Fruit fly (Drosophila melanogaster) whole organism, embryonic: Measurements from ENCODE around the gene Mcad.

Experiments used
- ATbp ChIP-seq: fragments of 200-800 bp; sonication (Bioruptor generic); optimal IDR thresholded peaks from 2 replicates; lab custom pipeline; 2017; ENCODE audit warnings: missing biosample characterization, mild to moderate bottlenecking, missing genetic modification characterization, missing genetic modification reagents
- Aef1 ChIP-seq: fragments of 200-800 bp; sonication (Bioruptor generic); IDR thresholded peaks from 3 replicates; pipeline ENCODE4 v1.3.6; 2022; ENCODE audit warnings: missing biosample characterization, missing genetic modification characterization
- Awh ChIP-seq: fragments of 200-800 bp; sonication (Bioruptor generic); IDR thresholded peaks from 2 replicates; pipeline ENCODE4, ENCODE4 v1.3.6; 2022; ENCODE audit warnings: missing biosample characterization, missing genetic modification characterization
- CG11504 ChIP-seq: fragments of 200-800 bp; sonication (Bioruptor generic); optimal IDR thresholded peaks from 3 replicates; lab custom pipeline; 2019; ENCODE audit warnings: missing biosample characterization, mild to moderate bottlenecking, missing genetic modification characterization, moderate library complexity
- CG13123 ChIP-seq: fragments of 200-800 bp; sonication (Bioruptor generic); optimal IDR thresholded peaks from 2 replicates; lab custom pipeline; 2016; ENCODE audit warnings: missing biosample characterization, missing genetic modification characterization
- CG13775 ChIP-seq: fragments of 200-800 bp; sonication (Bioruptor generic); optimal IDR thresholded peaks from 3 replicates; lab custom pipeline; 2017; ENCODE audit warnings: missing biosample characterization, mild to moderate bottlenecking, missing genetic modification characterization
- CG14860 ChIP-seq: fragments of 200-800 bp; sonication (Bioruptor generic); IDR thresholded peaks from 3 replicates; pipeline ENCODE4 v1.3.6; 2022; ENCODE audit warnings: missing biosample characterization, missing genetic modification characterization; ENCODE audit not compliant: partially characterized antibody
- CG15601 ChIP-seq: fragments of 200-800 bp; sonication (Bioruptor generic); optimal IDR thresholded peaks from 3 replicates; lab custom pipeline; 2019; ENCODE audit warnings: missing biosample characterization, mild to moderate bottlenecking, missing genetic modification characterization, moderate library complexity
- CG1602 ChIP-seq: fragments of 200-800 bp; sonication (Bioruptor generic); optimal IDR thresholded peaks from 3 replicates; lab custom pipeline; 2016; ENCODE audit warnings: missing biosample characterization, missing genetic modification characterization
- CG16863 ChIP-seq: fragments of 200-800 bp; sonication (Bioruptor generic); optimal IDR thresholded peaks from 3 replicates; lab custom pipeline; 2016; ENCODE audit warnings: missing biosample characterization, missing genetic modification characterization
- CG17568 ChIP-seq: fragments of 200-800 bp; sonication (Bioruptor generic); optimal IDR thresholded peaks from 2 replicates; lab custom pipeline; 2018; ENCODE audit warnings: missing biosample characterization, mild to moderate bottlenecking, missing genetic modification characterization, moderate library complexity
- CG1832 ChIP-seq: fragments of 200-800 bp; sonication (Bioruptor generic); optimal IDR thresholded peaks from 2 replicates; lab custom pipeline; 2017; ENCODE audit warnings: missing biosample characterization, mild to moderate bottlenecking, missing genetic modification characterization, inconsistent platforms
- CG2116 ChIP-seq: fragments of 200-800 bp; sonication (Bioruptor generic); optimal IDR thresholded peaks from 3 replicates; lab custom pipeline; 2018; ENCODE audit warnings: missing biosample characterization, mild to moderate bottlenecking, missing genetic modification characterization
- CG2202 ChIP-seq: fragments of 200-800 bp; sonication (Bioruptor generic); optimal IDR thresholded peaks from 2 replicates; lab custom pipeline; 2018; ENCODE audit warnings: missing biosample characterization, mild to moderate bottlenecking, missing genetic modification characterization
- CG31441 ChIP-seq: fragments of 200-800 bp; sonication (Bioruptor generic); IDR thresholded peaks from 2 replicates; pipeline ENCODE4 v1.3.6; 2022; ENCODE audit warnings: missing biosample characterization, missing genetic modification characterization
- CG32532 ChIP-seq: fragments of 200-800 bp; sonication (Bioruptor generic); IDR thresholded peaks from 2 replicates; pipeline ENCODE4 v1.3.6; 2022; ENCODE audit warnings: missing biosample characterization, missing genetic modification characterization
- CG33557 ChIP-seq: fragments of 200-800 bp; sonication (Bioruptor generic); optimal IDR thresholded peaks from 2 replicates; lab custom pipeline; 2019; ENCODE audit warnings: missing biosample characterization, mild to moderate bottlenecking, missing genetic modification characterization, moderate library complexity
- CG4617 ChIP-seq: fragments of 200-800 bp; sonication (Bioruptor generic); optimal IDR thresholded peaks from 3 replicates; lab custom pipeline; 2016; ENCODE audit warnings: missing biosample characterization, missing genetic modification characterization, borderline replicate concordance
- CG5180 ChIP-seq: fragments of 200-800 bp; sonication (Bioruptor generic); optimal IDR thresholded peaks from 3 replicates; lab custom pipeline; 2017; ENCODE audit warnings: missing biosample characterization, missing genetic modification characterization, mild to moderate bottlenecking, moderate library complexity, missing genetic modification reagents
- CG6272 ChIP-seq: fragments of 200-800 bp; sonication (Bioruptor generic); IDR thresholded peaks from 2 replicates; pipeline ENCODE4 v1.3.6; 2022; ENCODE audit warnings: missing biosample characterization, missing genetic modification characterization
- CG7928 ChIP-seq: fragments of 200-800 bp; sonication (Bioruptor generic); optimal IDR thresholded peaks from 2 replicates; lab custom pipeline; 2017; ENCODE audit warnings: missing biosample characterization, mild to moderate bottlenecking, missing genetic modification characterization
- CG8089 ChIP-seq: fragments of 200-800 bp; sonication (Bioruptor generic); optimal IDR thresholded peaks from 3 replicates; lab custom pipeline; 2016; ENCODE audit warnings: missing biosample characterization, missing genetic modification characterization
- CG8290 ChIP-seq, 3 experiments: fragments of 200-800 bp; sonication (Bioruptor generic); optimal IDR thresholded peaks; 2 replicates each; lab custom pipeline; 2016 to 2019; ENCODE audit warnings: missing biosample characterization in 3 of 3, missing genetic modification characterization in 3 of 3, mild to moderate bottlenecking in 2 of 3, moderate library complexity in 1 of 3
- CG9817 ChIP-seq: fragments of 200-800 bp; sonication (Bioruptor generic); optimal IDR thresholded peaks from 2 replicates; lab custom pipeline; 2018; ENCODE audit warnings: missing biosample characterization, mild to moderate bottlenecking, missing genetic modification characterization, moderate library complexity
- Dek ChIP-seq: fragments of 200-800 bp; sonication (Bioruptor generic); optimal IDR thresholded peaks from 3 replicates; lab custom pipeline; 2019; ENCODE audit warnings: missing biosample characterization, mild to moderate bottlenecking, missing genetic modification characterization, moderate library complexity
- Doc3 ChIP-seq: fragments of 200-800 bp; sonication (Bioruptor generic); IDR thresholded peaks from 3 replicates; pipeline ENCODE4 v1.3.6; 2022; ENCODE audit warnings: missing biosample characterization, missing genetic modification characterization; ENCODE audit not compliant: partially characterized antibody
- HmgD ChIP-seq: fragments of 200-800 bp; sonication (Bioruptor generic); optimal IDR thresholded peaks from 3 replicates; lab custom pipeline; 2016; ENCODE audit warnings: missing biosample characterization, missing genetic modification characterization
- Jarid2 ChIP-seq: fragments of 200-800 bp; sonication (Bioruptor generic); optimal IDR thresholded peaks from 3 replicates; lab custom pipeline; 2017; ENCODE audit warnings: mild to moderate bottlenecking, missing biosample characterization, missing genetic modification reagents, missing genetic modification characterization
- Lhr ChIP-seq: fragments of 200-800 bp; sonication (Bioruptor generic); optimal IDR thresholded peaks from 3 replicates; lab custom pipeline; 2017; ENCODE audit warnings: mild to moderate bottlenecking, missing biosample characterization, missing genetic modification reagents, missing genetic modification characterization
- NFAT ChIP-seq: fragments of 200-800 bp; sonication (Bioruptor generic); IDR thresholded peaks from 2 replicates; pipeline ENCODE4 v1.3.6; 2022; ENCODE audit warnings: missing biosample characterization, missing genetic modification characterization
- NfI ChIP-seq: fragments of 200-800 bp; sonication (Bioruptor generic); optimal IDR thresholded peaks from 3 replicates; lab custom pipeline; 2018; ENCODE audit warnings: missing biosample characterization, mild to moderate bottlenecking, missing genetic modification characterization, moderate library complexity
- Side ChIP-seq: fragments of 200-800 bp; sonication (Bioruptor generic); optimal IDR thresholded peaks from 2 replicates; lab custom pipeline; 2016; ENCODE audit warnings: missing biosample characterization, missing genetic modification characterization
- Sox100B ChIP-seq: fragments of 200-800 bp; sonication (Bioruptor generic); optimal IDR thresholded peaks from 3 replicates; lab custom pipeline; 2018; ENCODE audit warnings: missing biosample characterization, mild to moderate bottlenecking, missing genetic modification characterization
- Sox102F ChIP-seq: fragments of 200-800 bp; sonication (Bioruptor generic); optimal IDR thresholded peaks from 2 replicates; lab custom pipeline; 2018; ENCODE audit warnings: missing biosample characterization, mild to moderate bottlenecking, missing genetic modification characterization, moderate library complexity
- Sry-β ChIP-seq: fragments of 200-800 bp; sonication (Bioruptor generic); optimal IDR thresholded peaks from 2 replicates; lab custom pipeline; 2018; ENCODE audit warnings: missing biosample characterization, mild to moderate bottlenecking, missing genetic modification characterization, moderate library complexity
- bsh ChIP-seq, 2 experiments: fragments of 200-800 bp; sonication (Bioruptor generic); optimal IDR thresholded peaks; 2 replicates each; lab custom pipeline; 2017 to 2018; ENCODE audit warnings: mild to moderate bottlenecking in 2 of 2, missing biosample characterization in 2 of 2, missing genetic modification characterization in 2 of 2, moderate library complexity in 1 of 2
- fd102C ChIP-seq: fragments of 200-800 bp; sonication (Bioruptor generic); optimal IDR thresholded peaks from 2 replicates; lab custom pipeline; 2018; ENCODE audit warnings: missing biosample characterization, mild to moderate bottlenecking, missing genetic modification characterization, moderate library complexity
- fd3F ChIP-seq: fragments of 200-800 bp; sonication (Bioruptor generic); optimal IDR thresholded peaks from 2 replicates; lab custom pipeline; 2018; ENCODE audit warnings: missing biosample characterization, mild to moderate bottlenecking, missing genetic modification characterization, moderate library complexity
- gce ChIP-seq: fragments of 200-800 bp; sonication (Bioruptor generic); IDR thresholded peaks from 3 replicates; pipeline ENCODE4 v1.3.6; 2022; ENCODE audit warnings: missing biosample characterization, missing genetic modification characterization
- gro ChIP-seq: fragments of 200-800 bp; sonication (Bioruptor generic); optimal IDR thresholded peaks from 2 replicates; lab custom pipeline; 2016; ENCODE audit warnings: missing biosample characterization, missing genetic modification characterization
- maf-S ChIP-seq: fragments of 200-800 bp; sonication (Bioruptor generic); optimal IDR thresholded peaks from 2 replicates; lab custom pipeline; 2016; ENCODE audit warnings: missing biosample characterization, missing genetic modification characterization
- peb ChIP-seq: fragments of 200-800 bp; sonication (Bioruptor generic); IDR thresholded peaks from 2 replicates; pipeline ENCODE4 v1.3.6; 2022; ENCODE audit warnings: missing biosample characterization, missing genetic modification characterization
- ranshi ChIP-seq: fragments of 200-800 bp; sonication (Bioruptor generic); IDR thresholded peaks from 2 replicates; pipeline ENCODE4 v1.3.6; 2022; ENCODE audit warnings: missing biosample characterization, missing genetic modification characterization
- seq ChIP-seq: fragments of 200-800 bp; sonication (Bioruptor generic); IDR thresholded peaks from 2 replicates; pipeline ENCODE4 v1.3.6; 2022; ENCODE audit warnings: missing biosample characterization, missing genetic modification characterization
- tll ChIP-seq, 2 experiments: fragments of 200-800 bp in 1 of 2; fragments of >200 bp in 1 of 2; sonication (Bioruptor generic) in 1 of 2; optimal IDR thresholded peaks; 2 replicates each; lab custom pipeline; 2017 to 2019; ENCODE audit warnings: missing biosample characterization in 2 of 2, missing genetic modification characterization in 2 of 2, mild to moderate bottlenecking in 1 of 2, moderate library complexity in 1 of 2
- unpg ChIP-seq: fragments of 200-800 bp; sonication (Bioruptor generic); optimal IDR thresholded peaks from 3 replicates; lab custom pipeline; 2018; ENCODE audit warnings: missing biosample characterization, mild to moderate bottlenecking, missing genetic modification characterization, moderate library complexity
- zen ChIP-seq: fragments of 200-800 bp; sonication (Bioruptor generic); optimal IDR thresholded peaks from 3 replicates; lab custom pipeline; 2018; ENCODE audit warnings: missing biosample characterization, mild to moderate bottlenecking, missing genetic modification characterization, moderate library complexity

Gene Mcad

DNA sequence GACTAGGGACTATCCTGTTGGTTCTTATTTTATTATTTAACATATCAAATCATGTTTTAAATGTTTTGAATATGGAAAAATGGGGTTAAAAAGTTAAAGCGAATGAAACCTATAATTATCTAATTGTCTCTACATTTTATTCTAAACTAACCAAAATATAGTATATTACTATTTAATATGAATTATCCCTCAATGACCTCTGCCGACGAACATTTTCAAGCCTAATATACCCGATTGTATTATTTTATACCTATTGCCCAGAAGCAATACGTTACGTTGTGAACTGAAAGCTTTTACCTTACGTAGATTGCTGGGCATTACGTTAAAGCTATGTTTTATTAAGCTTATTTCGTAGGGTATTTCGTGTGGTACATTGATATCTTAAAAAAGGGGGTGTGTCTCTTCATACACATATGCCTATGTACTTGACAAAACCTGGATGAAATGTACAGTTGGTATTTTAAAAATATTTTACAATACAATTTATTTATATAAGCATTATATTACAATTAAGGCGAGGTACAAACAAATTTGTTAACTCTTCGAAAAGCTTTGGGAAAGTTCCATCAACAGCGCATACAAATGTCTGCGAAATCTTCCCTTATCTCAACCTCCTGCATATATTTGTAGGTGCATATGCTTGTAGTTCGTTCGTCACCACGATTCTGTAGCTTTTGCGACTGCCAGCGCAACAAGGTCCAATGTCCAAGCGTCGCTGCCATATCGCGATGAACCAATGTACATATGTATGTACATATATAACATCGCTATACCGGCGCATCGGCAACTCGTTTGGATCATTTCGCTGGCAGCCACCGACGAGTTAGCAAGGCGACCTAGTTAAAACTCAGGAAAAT, at the start of gene Mcad (continued):
- TF ChIP-seq CG13123 (GFP tag; lab: Kevin White, UChicago): peak; percentile 51
- TF ChIP-seq Side (GFP tag; lab: Kevin White, UChicago): no peak
- TF ChIP-seq seq (GFP tag; lab: Robert Waterston, UW): peak; percentile 79
- TF ChIP-seq Dek (tag; lab: Kevin White, UChicago): peak; percentile 84
- TF ChIP-seq tll (GFP tag; optimal IDR thresholded peaks at IDR 0.05; lab: Kevin White, UChicago): no peak
- peak; percentile 54 for TF ChIP-seq CG2116 (GFP tag; lab: Kevin White, UChicago)
- TF ChIP-seq CG33557 (GFP tag; lab: Kevin White, UChicago): no peak
- TF ChIP-seq CG5180: peak; percentile 87
- peak; percentile 12; the same call in 1 of the 2 replicates for TF ChIP-seq peb (GFP tag; lab: Robert Waterston, UW)
- TF ChIP-seq NFAT (GFP tag; lab: Robert Waterston, UW): peak; percentile 73
- no peak for TF ChIP-seq CG1832 (GFP tag; lab: Kevin White, UChicago)
- peak; percentile 68 for TF ChIP-seq CG9817 (tag; lab: Kevin White, UChicago)
- TF ChIP-seq CG7928: peak; percentile 57
- peak; percentile 85 for TF ChIP-seq CG32532 (GFP tag; lab: Robert Waterston, UW)
- TF ChIP-seq maf-S (GFP tag; lab: Kevin White, UChicago): peak; percentile 18
- peak; percentile 97 for TF ChIP-seq Aef1
- peak; percentile 55 for TF ChIP-seq Sry-β (GFP tag; lab: Kevin White, UChicago)
- peak; percentile 88 for TF ChIP-seq Sox102F (GFP tag; lab: Kevin White, UChicago)
- peak; percentile 61 for TF ChIP-seq Awh (GFP tag; lab: Robert Waterston, UW)
- TF ChIP-seq zen (tag; lab: Kevin White, UChicago): peak; percentile 92
- TF ChIP-seq CG16863 (GFP tag; lab: Kevin White, UChicago): peak; percentile 42
- peak; percentile 60 for TF ChIP-seq CG4617 (GFP tag; lab: Kevin White, UChicago)
- peak; percentile 96 for TF ChIP-seq ranshi
- TF ChIP-seq Doc3 (GFP tag; lab: Robert Waterston, UW): no peak
- TF ChIP-seq CG8290 (GFP tag; optimal IDR thresholded peaks at IDR 0.05; lab: Kevin White, UChicago): peak; percentile 41
- TF ChIP-seq CG8290 (tag; optimal IDR thresholded peaks at IDR 0.05; lab: Kevin White, UChicago): peak in 1 of 2 experiments; percentile 57
- no peak for TF ChIP-seq CG2202
- TF ChIP-seq CG1602 (GFP tag; lab: Kevin White, UChicago): peak; percentile 84
- TF ChIP-seq gce (GFP tag; lab: Robert Waterston, UW): peak; percentile 69; the same call in 2 of the 3 replicates
- TF ChIP-seq NfI (GFP tag; lab: Kevin White, UChicago): peak; percentile 84
- peak; percentile 46 for TF ChIP-seq Lhr (GFP tag; lab: Kevin White, UChicago)
- peak; percentile 77 for TF ChIP-seq CG17568 (GFP tag; lab: Kevin White, UChicago)
- peak; percentile 82 for TF ChIP-seq unpg (GFP tag; lab: Kevin White, UChicago)
- peak; percentile 54 for TF ChIP-seq CG15601 (tag; lab: Kevin White, UChicago)
- peak; percentile 72 for TF ChIP-seq Jarid2 (GFP tag; lab: Kevin White, UChicago)
- peak; percentile 29 for TF ChIP-seq gro (GFP tag; lab: Kevin White, UChicago)
- TF ChIP-seq CG31441: peak; percentile 93
- TF ChIP-seq ATbp (GFP tag; lab: Kevin White, UChicago): peak; percentile 72
- peak; percentile 14 for TF ChIP-seq CG8089 (GFP tag; lab: Kevin White, UChicago)
- peak; percentile 64 for TF ChIP-seq fd3F
- peak; percentile 97 for TF ChIP-seq Sox100B
- no peak for TF ChIP-seq CG14860 (GFP tag; lab: Robert Waterston, UW)
- TF ChIP-seq bsh (GFP tag; optimal IDR thresholded peaks at IDR 0.05; lab: Kevin White, UChicago): peak; percentile 70 to 91
- no peak for TF ChIP-seq HmgD (GFP tag; lab: Kevin White, UChicago)
- peak; percentile 74 for TF ChIP-seq CG6272 (GFP tag; lab: Robert Waterston, UW)
- TF ChIP-seq CG11504 (tag; lab: Kevin White, UChicago): peak; percentile 97
- TF ChIP-seq fd102C (GFP tag; lab: Kevin White, UChicago): no peak
- peak; percentile 72 for TF ChIP-seq CG13775
